Fruit fly (Drosophila melanogaster) whole organism, embryonic: Measurements from ENCODE around the gene Snx21.
A peak's percentile ranks its signal among the peaks of the same experiment; 100 is the strongest.

ENCODE experiments used
- Antp ChIP-seq: fragments of 200-800 bp; sonication (Bioruptor generic); optimal IDR thresholded peaks from 3 replicates; lab custom pipeline; 2016; ENCODE audit warnings: missing biosample characterization, missing genetic modification characterization
- Atf6 ChIP-seq: fragments of 200-800 bp; sonication (Bioruptor generic); IDR thresholded peaks from 2 replicates; pipeline ENCODE4 v1.3.6; 2022; ENCODE audit warnings: missing biosample characterization, missing genetic modification characterization
- Blimp-1 ChIP-seq: fragments of 200-800 bp; sonication (Bioruptor generic); optimal IDR thresholded peaks from 3 replicates; lab custom pipeline; 2018; ENCODE audit warnings: missing biosample characterization, missing genetic modification characterization, mild to moderate bottlenecking, moderate library complexity, missing genetic modification reagents
- CG10979 ChIP-seq: fragments of 200-800 bp; sonication (Bioruptor generic); optimal IDR thresholded peaks from 2 replicates; lab custom pipeline; 2018; ENCODE audit warnings: missing biosample characterization, mild to moderate bottlenecking, missing genetic modification characterization, moderate library complexity
- CG11695 ChIP-seq: fragments of 200-800 bp; sonication (Bioruptor generic); IDR thresholded peaks from 3 replicates; pipeline ENCODE4 v1.3.6; 2022; ENCODE audit warnings: missing biosample characterization, missing genetic modification characterization
- CG13624 ChIP-seq: fragments of 200-800 bp; sonication (Bioruptor generic); optimal IDR thresholded peaks from 2 replicates; lab custom pipeline; 2016; ENCODE audit warnings: missing biosample characterization, missing genetic modification characterization
- CG18011 ChIP-seq: fragments of 200-800 bp; sonication (Bioruptor generic); optimal IDR thresholded peaks from 2 replicates; lab custom pipeline; 2017; ENCODE audit warnings: missing biosample characterization, missing genetic modification characterization, mild to moderate bottlenecking, moderate library complexity, missing genotype
- CG1832 ChIP-seq: fragments of 200-800 bp; sonication (Bioruptor generic); optimal IDR thresholded peaks from 2 replicates; lab custom pipeline; 2017; ENCODE audit warnings: missing biosample characterization, mild to moderate bottlenecking, missing genetic modification characterization, inconsistent platforms
- CG18599 ChIP-seq: fragments of 200-800 bp; sonication (Bioruptor generic); optimal IDR thresholded peaks from 3 replicates; lab custom pipeline; 2017; ENCODE audit warnings: missing biosample characterization, missing genetic modification characterization, mild to moderate bottlenecking, moderate library complexity, missing genetic modification reagents
- CG18764 ChIP-seq: fragments of 200-800 bp; sonication (Bioruptor generic); optimal IDR thresholded peaks from 3 replicates; lab custom pipeline; 2016; ENCODE audit warnings: missing biosample characterization, missing genetic modification characterization
- CG2120 ChIP-seq: fragments of 200-800 bp; sonication (Bioruptor generic); optimal IDR thresholded peaks from 3 replicates; lab custom pipeline; 2016; ENCODE audit warnings: missing biosample characterization, missing genetic modification characterization
- CG3163 ChIP-seq: fragments of 200-800 bp; sonication (Bioruptor generic); optimal IDR thresholded peaks from 3 replicates; lab custom pipeline; 2016; ENCODE audit warnings: missing biosample characterization, missing genetic modification characterization
- CG32532 ChIP-seq: fragments of 200-800 bp; sonication (Bioruptor generic); IDR thresholded peaks from 2 replicates; pipeline ENCODE4 v1.3.6; 2022; ENCODE audit warnings: missing biosample characterization, missing genetic modification characterization
- CG34224 ChIP-seq: fragments of 200-800 bp; sonication (Bioruptor generic); IDR thresholded peaks from 3 replicates; pipeline ENCODE4 v1.3.6; 2022; ENCODE audit warnings: missing biosample characterization, missing genetic modification characterization; ENCODE audit not compliant: partially characterized antibody
- CG34376 ChIP-seq: fragments of 200-800 bp; sonication (Bioruptor generic); optimal IDR thresholded peaks from 2 replicates; lab custom pipeline; 2018; ENCODE audit warnings: missing biosample characterization, mild to moderate bottlenecking, missing genetic modification characterization
- CG3847 ChIP-seq: fragments of 200-800 bp; sonication (Bioruptor generic); IDR thresholded peaks from 2 replicates; pipeline ENCODE4 v1.3.6; 2022; ENCODE audit warnings: missing biosample characterization, missing genetic modification characterization
- CG4282 ChIP-seq: fragments of 200-800 bp; sonication (Bioruptor generic); optimal IDR thresholded peaks from 2 replicates; lab custom pipeline; 2016; ENCODE audit warnings: missing biosample characterization, missing genetic modification characterization
- CG5180 ChIP-seq: fragments of 200-800 bp; sonication (Bioruptor generic); optimal IDR thresholded peaks from 3 replicates; lab custom pipeline; 2017; ENCODE audit warnings: missing biosample characterization, missing genetic modification characterization, mild to moderate bottlenecking, moderate library complexity, missing genetic modification reagents
- CG5953 ChIP-seq: fragments of 200-800 bp; sonication (Bioruptor generic); IDR thresholded peaks from 2 replicates; pipeline ENCODE4 v1.3.6; 2022; ENCODE audit warnings: missing biosample characterization, missing genetic modification characterization
- CG6254 ChIP-seq: fragments of 200-800 bp; sonication (Bioruptor generic); optimal IDR thresholded peaks from 3 replicates; lab custom pipeline; 2017; ENCODE audit warnings: mild to moderate bottlenecking, missing biosample characterization, missing genetic modification reagents, missing genetic modification characterization
- CG7786 ChIP-seq: fragments of 200-800 bp; sonication (Bioruptor generic); optimal IDR thresholded peaks from 2 replicates; lab custom pipeline; 2016; ENCODE audit warnings: missing biosample characterization, missing genetic modification characterization
- CG7839 ChIP-seq: fragments of 200-800 bp; sonication (Bioruptor generic); optimal IDR thresholded peaks from 3 replicates; lab custom pipeline; 2018; ENCODE audit warnings: missing biosample characterization, mild to moderate bottlenecking, missing genetic modification characterization, moderate library complexity
- CG7928 ChIP-seq: fragments of 200-800 bp; sonication (Bioruptor generic); optimal IDR thresholded peaks from 2 replicates; lab custom pipeline; 2017; ENCODE audit warnings: missing biosample characterization, mild to moderate bottlenecking, missing genetic modification characterization
- CG8281 ChIP-seq: fragments of 200-800 bp; sonication (Bioruptor generic); optimal IDR thresholded peaks from 2 replicates; lab custom pipeline; 2018; ENCODE audit warnings: missing biosample characterization, mild to moderate bottlenecking, missing genetic modification characterization, moderate library complexity
- CG9609 ChIP-seq: fragments of 200-800 bp; sonication (Bioruptor generic); optimal IDR thresholded peaks from 3 replicates; lab custom pipeline; 2016; ENCODE audit warnings: missing biosample characterization, missing genetic modification characterization
- Eip74EF ChIP-seq, 2 experiments: fragments of 200-800 bp in 1 of 2; fragments of >200 bp in 1 of 2; sonication (Bioruptor generic) in 1 of 2; optimal IDR thresholded peaks; 2 replicates each; lab custom pipeline; 2017 to 2019; ENCODE audit warnings: missing biosample characterization in 2 of 2, missing genetic modification characterization in 2 of 2, mild to moderate bottlenecking in 1 of 2, moderate library complexity in 1 of 2
- HmgD ChIP-seq: fragments of 200-800 bp; sonication (Bioruptor generic); optimal IDR thresholded peaks from 3 replicates; lab custom pipeline; 2016; ENCODE audit warnings: missing biosample characterization, missing genetic modification characterization
- Lim3 ChIP-seq: fragments of 200-800 bp; sonication (Bioruptor generic); IDR thresholded peaks from 2 replicates; pipeline ENCODE4 v1.3.6; 2022; ENCODE audit warnings: missing biosample characterization, missing genetic modification characterization
- Med ChIP-seq: fragments of 200-800 bp; sonication (Bioruptor generic); peaks from one replicate; lab custom pipeline; 2016; ENCODE audit warnings: missing biosample characterization, missing genetic modification characterization, mild to moderate bottlenecking, inconsistent platforms, moderate library complexity
- NFAT ChIP-seq: fragments of 200-800 bp; sonication (Bioruptor generic); IDR thresholded peaks from 2 replicates; pipeline ENCODE4 v1.3.6; 2022; ENCODE audit warnings: missing biosample characterization, missing genetic modification characterization
- NfI ChIP-seq: fragments of 200-800 bp; sonication (Bioruptor generic); optimal IDR thresholded peaks from 3 replicates; lab custom pipeline; 2018; ENCODE audit warnings: missing biosample characterization, mild to moderate bottlenecking, missing genetic modification characterization, moderate library complexity
- Rx ChIP-seq: fragments of 200-800 bp; sonication (Bioruptor generic); IDR thresholded peaks from 2 replicates; pipeline ENCODE4 v1.3.6; 2022; ENCODE audit warnings: missing biosample characterization, missing genetic modification characterization
- Xrp1 ChIP-seq: fragments of 200-800 bp; sonication (Bioruptor generic); IDR thresholded peaks from 2 replicates; pipeline ENCODE4 v1.3.6; 2022; ENCODE audit warnings: missing biosample characterization, missing genetic modification characterization
- aop ChIP-seq: fragments of 200-800 bp; sonication (Bioruptor generic); IDR thresholded peaks from 2 replicates; pipeline ENCODE4 v1.3.6; 2022; ENCODE audit warnings: missing biosample characterization, missing genetic modification characterization
- bab2 ChIP-seq: fragments of 200-800 bp; sonication (Bioruptor generic); optimal IDR thresholded peaks from 2 replicates; lab custom pipeline; 2016; ENCODE audit warnings: missing biosample characterization, missing genetic modification characterization
- bbx ChIP-seq: fragments of 200-800 bp; sonication (Bioruptor generic); IDR thresholded peaks from 2 replicates; pipeline ENCODE4 v1.3.6; 2022; ENCODE audit warnings: missing biosample characterization, missing genetic modification characterization; ENCODE audit not compliant: partially characterized antibody
- bowl ChIP-seq: fragments of 200-800 bp; sonication (Bioruptor generic); IDR thresholded peaks from 2 replicates; pipeline ENCODE4 v1.3.6; 2022; ENCODE audit warnings: missing biosample characterization, missing genetic modification characterization
- bsh ChIP-seq, 2 experiments: fragments of 200-800 bp; sonication (Bioruptor generic); optimal IDR thresholded peaks; 2 replicates each; lab custom pipeline; 2017 to 2018; ENCODE audit warnings: mild to moderate bottlenecking in 2 of 2, missing biosample characterization in 2 of 2, missing genetic modification characterization in 2 of 2, moderate library complexity in 1 of 2
- dati ChIP-seq: fragments of 200-800 bp; sonication (Bioruptor generic); IDR thresholded peaks from 2 replicates; pipeline ENCODE4 v1.3.6; 2022; ENCODE audit warnings: missing biosample characterization, missing genetic modification characterization
- fru ChIP-seq: fragments of >200 bp; optimal IDR thresholded peaks from 2 replicates; lab custom pipeline; 2017
- gro ChIP-seq: fragments of 200-800 bp; sonication (Bioruptor generic); optimal IDR thresholded peaks from 2 replicates; lab custom pipeline; 2016; ENCODE audit warnings: missing biosample characterization, missing genetic modification characterization
- h ChIP-seq: fragments of >200 bp; optimal IDR thresholded peaks from 2 replicates; lab custom pipeline; 2017
- hth ChIP-seq: fragments of >200 bp; optimal IDR thresholded peaks from 2 replicates; lab custom pipeline; 2017; ENCODE audit warnings: inconsistent platforms
- lola ChIP-seq, 3 experiments: fragments of >200 bp in 2 of 3; fragments of 200-800 bp in 1 of 3; sonication (Bioruptor generic) in 1 of 3; optimal IDR thresholded peaks; 2 replicates each; lab custom pipeline; 2017 to 2019; ENCODE audit warnings: missing biosample characterization in 3 of 3, missing genetic modification characterization in 3 of 3, mild to moderate bottlenecking in 1 of 3, moderate library complexity in 1 of 3
- mld ChIP-seq: fragments of 200-800 bp; sonication (Bioruptor generic); IDR thresholded peaks from 3 replicates; pipeline ENCODE4 v1.3.6; 2022; ENCODE audit warnings: missing biosample characterization, missing genetic modification characterization; ENCODE audit not compliant: partially characterized antibody
- nom ChIP-seq: fragments of 200-800 bp; sonication (Bioruptor generic); optimal IDR thresholded peaks from 2 replicates; lab custom pipeline; 2017; ENCODE audit warnings: missing biosample characterization, missing genetic modification characterization, mild to moderate bottlenecking, moderate library complexity, missing genetic modification reagents
- pan ChIP-seq, 4 experiments: fragments of >200 bp in 3 of 4; fragments of 200-800 bp in 1 of 4; sonication (Bioruptor generic) in 1 of 4; optimal IDR thresholded peaks in 3 of 4; IDR thresholded peaks in 1 of 4; 2 replicates each; pipeline versions ENCODE4 v1.3.6 to Lab custom; 2017 to 2022; ENCODE audit warnings: missing biosample characterization in 2 of 4, missing genetic modification characterization in 2 of 4, mixed read lengths in 1 of 4
- pros ChIP-seq: fragments of 200-800 bp; sonication (Bioruptor generic); optimal IDR thresholded peaks from 3 replicates; lab custom pipeline; 2019; ENCODE audit warnings: missing biosample characterization, mild to moderate bottlenecking, missing genetic modification characterization, moderate library complexity
- slbo ChIP-seq: fragments of 200-800 bp; sonication (Bioruptor generic); IDR thresholded peaks from 2 replicates; pipeline ENCODE4 v1.3.6; 2022; ENCODE audit warnings: missing biosample characterization, missing genetic modification characterization
- sna ChIP-seq: fragments of 200-800 bp; sonication (Bioruptor generic); IDR thresholded peaks from 2 replicates; pipeline ENCODE4 v1.3.6; 2022; ENCODE audit warnings: missing biosample characterization, missing genetic modification characterization; ENCODE audit not compliant: partially characterized antibody
- sqz ChIP-seq: fragments of 200-800 bp; sonication (Bioruptor generic); optimal IDR thresholded peaks from 3 replicates; lab custom pipeline; 2018; ENCODE audit warnings: missing biosample characterization, mild to moderate bottlenecking, missing genetic modification characterization
- wdn ChIP-seq: fragments of 200-800 bp; sonication (Bioruptor generic); IDR thresholded peaks from 2 replicates; pipeline ENCODE4 v1.3.6; 2022; ENCODE audit warnings: missing biosample characterization, missing genetic modification characterization

Snx21 gene

dm6 chr2L:2804634-2805311 is 39.3 kb upstream of the Snx21 start, which contains the start of gene daw (continued):
- TF ChIP-seq CG6254 (no peak), CG32532 (GFP tag; lab: Robert Waterston, UW) (peak; percentile 9; the same call in 1 of the 2 replicates), dati (GFP tag; lab: Robert Waterston, UW) (no peak), CG1832 (GFP tag; lab: Kevin White, UChicago) (peak; percentile 20), pros (GFP tag; lab: Kevin White, UChicago) (no peak), CG18599 (peak; percentile 12), sqz (GFP tag; lab: Kevin White, UChicago) (no peak), CG9609 (GFP tag; lab: Kevin White, UChicago) (no peak), Blimp-1 (GFP tag; lab: Kevin White, UChicago) (peak; percentile 26), mld (GFP tag; lab: Robert Waterston, UW) (no peak), fru (lab: Kevin White, UChicago) (no peak), CG7786 (GFP tag; lab: Kevin White, UChicago) (no peak), Antp (GFP tag; lab: Kevin White, UChicago) (no peak), CG3847 (GFP tag; lab: Robert Waterston, UW) (no peak), CG10979 (tag; lab: Kevin White, UChicago) (no peak), aop (peak; percentile 39; the same call in 1 of the 2 replicates), NFAT (GFP tag; lab: Robert Waterston, UW) (peak; percentile 25; the same call in 1 of the 2 replicates), CG7928 (GFP tag; lab: Kevin White, UChicago) (no peak), Rx (GFP tag; lab: Robert Waterston, UW) (no peak), pan (optimal IDR thresholded peaks at IDR 0.05; lab: Kevin White, UChicago) (no peak), pan (GFP tag; optimal IDR thresholded peaks at IDR 0.05 in 1 of 2, IDR thresholded peaks at IDR 0.05 in 1 of 2) (no peak), CG18011 (no peak), bowl (GFP tag; lab: Robert Waterston, UW) (no peak), NfI (no peak), gro (peak; percentile 21), lola (GFP tag; optimal IDR thresholded peaks at IDR 0.05; lab: Kevin White, UChicago) (no peak), h (no peak), bab2 (GFP tag; lab: Kevin White, UChicago) (no peak), CG11695 (GFP tag; lab: Robert Waterston, UW) (no peak), Lim3 (no peak), CG34224 (GFP tag; lab: Robert Waterston, UW) (peak; percentile 13; the same call in 1 of the 3 replicates), CG4282 (no peak), sna (peak; percentile 56; the same call in 1 of the 2 replicates), Eip74EF (GFP tag; optimal IDR thresholded peaks at IDR 0.05; lab: Kevin White, UChicago) (no peak), CG13624 (GFP tag; lab: Kevin White, UChicago) (peak; percentile 81), CG7839 (no peak), wdn (GFP tag; lab: Robert Waterston, UW) (no peak), hth (no peak), Atf6 (no peak), CG34376 (GFP tag; lab: Kevin White, UChicago) (peak; percentile 85), HmgD (GFP tag; lab: Kevin White, UChicago) (peak; percentile 23)
- TF ChIP-seq, all 482 proteins: peak for 36

dm6 chr2L:2802527-2802926 is 37.1 kb upstream of the Snx21 start:
- no peak for TF ChIP-seq CG18764
- TF ChIP-seq CG5953: no peak
- peak; percentile 50 for TF ChIP-seq Med (GFP tag; lab: Kevin White, UChicago)
- TF ChIP-seq bbx (GFP tag; lab: Robert Waterston, UW): no peak
- no peak for TF ChIP-seq slbo (GFP tag; lab: Robert Waterston, UW)
- peak; percentile 96 for TF ChIP-seq nom (GFP tag; lab: Kevin White, UChicago)
- peak; percentile 96 for TF ChIP-seq CG8281
- no peak for TF ChIP-seq CG2120 (GFP tag; lab: Kevin White, UChicago)
- TF ChIP-seq CG3163 (GFP tag; lab: Kevin White, UChicago): no peak
- TF ChIP-seq Xrp1: no peak
- TF ChIP-seq bsh (GFP tag; optimal IDR thresholded peaks at IDR 0.05; lab: Kevin White, UChicago): peak in 1 of 2 experiments; percentile 69
- TF ChIP-seq CG5180 (GFP tag; lab: Kevin White, UChicago): peak; percentile 24
